Worm (Caenorhabditis elegans) whole organism, mixed stage, embryonic: ENCODE data around the gene atic-1.

Experiments used
- flh-1 ChIP-seq: fragments of 200-800 bp; sonication (Bioruptor generic); optimal IDR thresholded peaks from 2 replicates; lab custom pipeline; 2018; ENCODE audit warnings: mild to moderate bottlenecking, missing genetic modification characterization, moderate library complexity, missing compliant biosample characterization
- lin-13 ChIP-seq: fragments of 150-350 bp; optimal IDR thresholded peaks from 2 replicates; lab custom pipeline; 2014; ENCODE audit warnings: missing biosample characterization, missing genetic modification characterization
- lin-32 ChIP-seq: fragments of 200-800 bp; sonication (Bioruptor generic); optimal IDR thresholded peaks from 2 replicates; lab custom pipeline; 2018; ENCODE audit warnings: mild to moderate bottlenecking, missing genetic modification characterization, missing compliant biosample characterization
- nhr-12 ChIP-seq: fragments of 150-350 bp; optimal IDR thresholded peaks from 2 replicates; lab custom pipeline; 2014; ENCODE audit warnings: missing biosample characterization, missing genetic modification characterization
- nhr-237 ChIP-seq: fragments of 150-350 bp; optimal IDR thresholded peaks from 2 replicates; lab custom pipeline; 2014; ENCODE audit warnings: missing biosample characterization, missing genetic modification characterization
- sptf-1 ChIP-seq: sonication (generic microtip); optimal IDR thresholded peaks from 2 replicates; lab custom pipeline; 2017; ENCODE audit warnings: mild to moderate bottlenecking, missing genetic modification characterization, moderate library complexity, missing compliant biosample characterization
- unc-39 ChIP-seq: fragments of 150-350 bp; optimal IDR thresholded peaks from 2 replicates; lab custom pipeline; 2014; ENCODE audit warnings: missing biosample characterization, missing genetic modification characterization

- TF ChIP-seq sptf-1 (tag; lab: Kevin White, UChicago) (no peak), flh-1 (GFP tag; lab: Kevin White, UChicago) (no peak), lin-13 (tag; lab: Kevin White, UChicago) (no peak), unc-39 (tag; lab: Kevin White, UChicago) (no peak), nhr-12 (tag; lab: Kevin White, UChicago) (no peak), nhr-237 (no peak), lin-32 (GFP tag; lab: Kevin White, UChicago) (no peak)
These were observed 37.4 kb upstream of the atic-1 start for ce11 chrIV:7844333-7844973.
